Worm (Caenorhabditis elegans) whole organism, L4 larva: ENCODE data around the gene erp-44.2.

ENCODE experiments used
- ama-1 ChIP-seq: fragments of 150-350 bp; optimal IDR thresholded peaks from 2 replicates; lab custom pipeline; 2014; ENCODE audit warnings: inconsistent platforms, mixed read lengths
- ceh-82 ChIP-seq: sonication (generic microtip); optimal IDR thresholded peaks from 2 replicates; lab custom pipeline; 2017; ENCODE audit warnings: missing biosample characterization, missing genetic modification characterization
- nhr-237 ChIP-seq: sonication (generic microtip); optimal IDR thresholded peaks from 2 replicates; lab custom pipeline; 2017; ENCODE audit warnings: missing biosample characterization, missing genetic modification characterization
- nhr-28 ChIP-seq: fragments of 150-350 bp; optimal IDR thresholded peaks from 2 replicates; lab custom pipeline; 2014; ENCODE audit warnings: missing biosample characterization, missing genetic modification characterization
- nhr-41 ChIP-seq: fragments of 200-800 bp; sonication (Bioruptor generic); IDR thresholded peaks from 2 replicates; pipeline ENCODE4 v1.3.6; 2022; ENCODE audit warnings: missing genetic modification reagents, missing genetic modification characterization, missing compliant biosample characterization
- php-3 ChIP-seq: fragments of 200-800 bp; sonication (Bioruptor generic); IDR thresholded peaks from 2 replicates; pipeline ENCODE4 v1.3.6; 2022; ENCODE audit warnings: missing genetic modification reagents, missing genetic modification characterization, missing compliant biosample characterization
- pqm-1 ChIP-seq: sonication (generic microtip); optimal IDR thresholded peaks from 2 replicates; lab custom pipeline; 2017; ENCODE audit warnings: missing biosample characterization, missing genetic modification characterization
- snpc-4 ChIP-seq: fragments of 150-350 bp; optimal IDR thresholded peaks from 2 replicates; lab custom pipeline; 2014; ENCODE audit warnings: missing biosample characterization, missing genetic modification characterization
- zfp-3 ChIP-seq: fragments of 200-800 bp; sonication (Bioruptor generic); conservative IDR thresholded peaks from 2 replicates; pipeline ENCODE4 v1.3.6; 2022; ENCODE audit warnings: missing genetic modification reagents, missing genetic modification characterization, missing compliant biosample characterization

DNA sequence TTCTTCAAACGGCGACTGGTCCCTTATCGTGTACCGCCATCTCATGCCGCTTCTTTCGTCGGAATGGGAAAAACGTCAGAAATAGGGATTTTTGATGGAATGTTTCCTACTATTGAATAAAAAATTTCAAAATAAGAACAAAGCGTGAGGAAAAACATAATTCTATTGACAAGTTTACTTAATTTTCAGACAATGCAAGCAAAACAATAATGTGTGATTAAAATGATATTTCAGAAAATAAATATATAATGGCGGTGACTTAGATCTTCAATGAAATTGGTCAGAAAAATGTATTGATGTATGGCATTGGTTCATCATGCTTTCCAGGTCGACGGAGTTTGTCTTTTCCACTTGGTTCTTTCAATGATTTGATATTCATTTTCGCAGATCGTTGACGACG is 39.8 kb downstream of the erp-44.2 start, which contains the start of gene ntp-1:
- TF ChIP-seq nhr-41 (GFP tag; lab: Robert Waterston, UW), result no peak
- TF ChIP-seq ceh-82, result no peak
- no peak for TF ChIP-seq nhr-28
- no peak for TF ChIP-seq nhr-237 (tag; lab: Kevin White, UChicago)
- no peak for TF ChIP-seq php-3 (GFP tag; lab: Robert Waterston, UW)
- TF ChIP-seq zfp-3 (GFP tag; lab: Robert Waterston, UW), result no peak
- TF ChIP-seq ama-1, result no peak
- TF ChIP-seq pqm-1 (tag; lab: Kevin White, UChicago), result no peak
- no peak for TF ChIP-seq snpc-4 (tag; lab: Kevin White, UChicago)
